Fruit fly (Drosophila melanogaster) whole organism, prepupa: ENCODE data around the gene CG5707.

Source experiments
- Blimp-1 ChIP-seq: fragments of 200-800 bp; sonication (Bioruptor generic); optimal IDR thresholded peaks from 3 replicates; lab custom pipeline; 2017; ENCODE audit warnings: missing biosample characterization, missing genetic modification characterization, mild to moderate bottlenecking, moderate library complexity, missing genetic modification reagents
- CG10631 ChIP-seq: fragments of 200-800 bp; sonication (Bioruptor generic); optimal IDR thresholded peaks from 2 replicates; lab custom pipeline; 2016; ENCODE audit warnings: missing biosample characterization, missing genetic modification characterization
- CG10669 ChIP-seq: fragments of 200-800 bp; sonication (Bioruptor generic); optimal IDR thresholded peaks from 3 replicates; lab custom pipeline; 2018; ENCODE audit warnings: missing biosample characterization, mild to moderate bottlenecking, missing genetic modification characterization, moderate library complexity
- CG11762 ChIP-seq: fragments of 200-800 bp; sonication (Bioruptor generic); optimal IDR thresholded peaks from 3 replicates; lab custom pipeline; 2016; ENCODE audit warnings: missing biosample characterization, missing genetic modification characterization; ENCODE audit not compliant: insufficient read depth
- CG11902 ChIP-seq: fragments of 200-800 bp; sonication (Bioruptor generic); optimal IDR thresholded peaks from 3 replicates; lab custom pipeline; 2016; ENCODE audit warnings: missing biosample characterization, missing genetic modification characterization
- CG15336 ChIP-seq: fragments of 200-800 bp; sonication (Bioruptor generic); IDR thresholded peaks from 2 replicates; pipeline ENCODE4 v1.3.6; 2022; ENCODE audit warnings: missing biosample characterization, missing genetic modification characterization
- CG1621 ChIP-seq: fragments of 200-800 bp; sonication (Bioruptor generic); optimal IDR thresholded peaks from 3 replicates; lab custom pipeline; 2018; ENCODE audit warnings: missing biosample characterization, mild to moderate bottlenecking, missing genetic modification characterization
- CG16779 ChIP-seq: fragments of 200-800 bp; sonication (Bioruptor generic); optimal IDR thresholded peaks from 3 replicates; lab custom pipeline; 2017; ENCODE audit warnings: missing biosample characterization, mild to moderate bottlenecking, missing genetic modification characterization
- CG3032 ChIP-seq: fragments of 200-800 bp; optimal IDR thresholded peaks from 2 replicates; lab custom pipeline; 2019; ENCODE audit warnings: missing biosample characterization, mild to moderate bottlenecking, missing genetic modification characterization, moderate library complexity
- CG32006 ChIP-seq: fragments of 200-800 bp; sonication (Bioruptor generic); optimal IDR thresholded peaks from 3 replicates; lab custom pipeline; 2017; ENCODE audit warnings: missing biosample characterization, mild to moderate bottlenecking, missing genetic modification characterization
- CG34406 ChIP-seq: fragments of 200-800 bp; sonication (Bioruptor generic); optimal IDR thresholded peaks from 3 replicates; lab custom pipeline; 2016; ENCODE audit warnings: missing biosample characterization, missing genetic modification characterization
- CG3919 ChIP-seq: fragments of 200-800 bp; sonication (Bioruptor generic); optimal IDR thresholded peaks from 3 replicates; lab custom pipeline; 2016; ENCODE audit warnings: missing biosample characterization, missing genetic modification characterization
- CG4318 ChIP-seq: fragments of 200-800 bp; sonication (Bioruptor generic); optimal IDR thresholded peaks from 3 replicates; lab custom pipeline; 2017; ENCODE audit warnings: missing biosample characterization, mild to moderate bottlenecking, missing genetic modification characterization
- CG6163 ChIP-seq: fragments of 200-800 bp; sonication (Bioruptor generic); IDR thresholded peaks from 3 replicates; pipeline ENCODE4 v1.3.6; 2022; ENCODE audit warnings: missing biosample characterization, missing genetic modification characterization
- CG6276 ChIP-seq: fragments of 200-800 bp; sonication (Bioruptor generic); optimal IDR thresholded peaks from 2 replicates; lab custom pipeline; 2017; ENCODE audit warnings: missing biosample characterization, mild to moderate bottlenecking, missing genetic modification characterization
- CG6854 ChIP-seq: fragments of 200-800 bp; sonication (Bioruptor generic); optimal IDR thresholded peaks from 2 replicates; lab custom pipeline; 2017; ENCODE audit warnings: missing biosample characterization, mild to moderate bottlenecking, missing genetic modification characterization
- CG7368 ChIP-seq: fragments of 200-800 bp; sonication (Bioruptor generic); optimal IDR thresholded peaks from 3 replicates; lab custom pipeline; 2016; ENCODE audit warnings: missing biosample characterization, missing genetic modification characterization
- CG8119 ChIP-seq: fragments of 200-800 bp; sonication (Bioruptor generic); IDR thresholded peaks from 3 replicates; pipeline ENCODE4 v1.3.6; 2022; ENCODE audit warnings: missing biosample characterization, missing genetic modification characterization
- CG8319 ChIP-seq: fragments of 200-800 bp; sonication (Bioruptor generic); optimal IDR thresholded peaks from 3 replicates; lab custom pipeline; 2016; ENCODE audit warnings: missing biosample characterization, missing genetic modification characterization
- CG8632 ChIP-seq: fragments of 200-800 bp; sonication (Bioruptor generic); optimal IDR thresholded peaks from 3 replicates; lab custom pipeline; 2016; ENCODE audit warnings: missing biosample characterization, missing genetic modification characterization
- Eip78C ChIP-seq: fragments of 200-800 bp; sonication (Bioruptor generic); peaks from one replicate; lab custom pipeline; 2016; ENCODE audit warnings: missing biosample characterization, missing genetic modification characterization
- Eip93F ChIP-seq: fragments of 200-800 bp; sonication (Bioruptor generic); optimal IDR thresholded peaks from 2 replicates; lab custom pipeline; 2016; ENCODE audit warnings: missing biosample characterization, mild to moderate bottlenecking, missing genetic modification characterization
- Ets21C ChIP-seq: fragments of 200-800 bp; sonication (Bioruptor generic); optimal IDR thresholded peaks from 3 replicates; lab custom pipeline; 2016; ENCODE audit warnings: missing biosample characterization, missing genetic modification characterization
- Ets96B ChIP-seq: fragments of 200-800 bp; optimal IDR thresholded peaks from 2 replicates; lab custom pipeline; 2019; ENCODE audit warnings: missing biosample characterization, mild to moderate bottlenecking, missing genetic modification characterization, moderate library complexity
- Gug ChIP-seq: fragments of 200-800 bp; sonication (Bioruptor generic); IDR thresholded peaks from 2 replicates; pipeline ENCODE4 v1.3.6; 2022; ENCODE audit warnings: missing biosample characterization, missing genetic modification characterization
- Hr38 ChIP-seq: sonication (Bioruptor generic); optimal IDR thresholded peaks from 2 replicates; lab custom pipeline; 2016; ENCODE audit warnings: missing biosample characterization, missing genetic modification characterization
- Hr4 ChIP-seq: fragments of 200-800 bp; sonication (Bioruptor generic); optimal IDR thresholded peaks from 3 replicates; lab custom pipeline; 2016; ENCODE audit warnings: missing biosample characterization, missing genetic modification characterization
- Lpt ChIP-seq: fragments of 200-800 bp; sonication (Bioruptor generic); optimal IDR thresholded peaks from 3 replicates; lab custom pipeline; 2016; ENCODE audit warnings: missing biosample characterization, missing genetic modification characterization
- Met ChIP-seq: fragments of 200-800 bp; sonication (Bioruptor generic); optimal IDR thresholded peaks from 3 replicates; lab custom pipeline; 2016; ENCODE audit warnings: missing biosample characterization, missing genetic modification characterization
- OdsH ChIP-seq: fragments of 200-800 bp; sonication (Bioruptor generic); optimal IDR thresholded peaks from 3 replicates; lab custom pipeline; 2016; ENCODE audit warnings: missing biosample characterization, missing genetic modification characterization
- Smox ChIP-seq: fragments of 200-800 bp; sonication (Bioruptor generic); optimal IDR thresholded peaks from 3 replicates; lab custom pipeline; 2016; ENCODE audit warnings: missing biosample characterization, missing genetic modification characterization
- Sox102F ChIP-seq: fragments of 200-800 bp; sonication (Bioruptor generic); optimal IDR thresholded peaks from 2 replicates; lab custom pipeline; 2016; ENCODE audit warnings: missing biosample characterization, mild to moderate bottlenecking, missing genetic modification characterization
- Sox14 ChIP-seq: fragments of 200-800 bp; sonication (Bioruptor generic); optimal IDR thresholded peaks from 3 replicates; lab custom pipeline; 2016; ENCODE audit warnings: missing biosample characterization, missing genetic modification characterization
- Sox15 ChIP-seq: fragments of 200-800 bp; sonication (Bioruptor generic); optimal IDR thresholded peaks from 3 replicates; lab custom pipeline; 2016; ENCODE audit warnings: missing biosample characterization, missing genetic modification characterization
- achi ChIP-seq: fragments of 200-800 bp; sonication (Bioruptor generic); optimal IDR thresholded peaks from 3 replicates; lab custom pipeline; 2016; ENCODE audit warnings: missing biosample characterization, missing genetic modification characterization
- acj6 ChIP-seq: fragments of 200-800 bp; sonication (Bioruptor generic); optimal IDR thresholded peaks from 3 replicates; lab custom pipeline; 2016; ENCODE audit warnings: missing biosample characterization, missing genetic modification characterization
- dac ChIP-seq: fragments of 200-800 bp; sonication (Bioruptor generic); optimal IDR thresholded peaks from 2 replicates; lab custom pipeline; 2017; ENCODE audit warnings: missing biosample characterization, mild to moderate bottlenecking, missing genetic modification characterization
- dsx ChIP-seq: fragments of 200-800 bp; optimal IDR thresholded peaks from 3 replicates; lab custom pipeline; 2019; ENCODE audit warnings: missing biosample characterization, mild to moderate bottlenecking, missing genetic modification characterization, moderate library complexity; ENCODE audit not compliant: poor library complexity, severe bottlenecking
- eg ChIP-seq: fragments of 200-800 bp; sonication (Bioruptor generic); IDR thresholded peaks from 3 replicates; pipeline ENCODE4 v1.3.6; 2022; ENCODE audit warnings: missing biosample characterization, missing genetic modification characterization
- esn ChIP-seq: fragments of 200-800 bp; sonication (Bioruptor generic); optimal IDR thresholded peaks from 2 replicates; lab custom pipeline; 2016; ENCODE audit warnings: missing biosample characterization, mild to moderate bottlenecking, missing genetic modification characterization, moderate library complexity
- fd59A ChIP-seq: fragments of 200-800 bp; sonication (Bioruptor generic); optimal IDR thresholded peaks from 2 replicates; lab custom pipeline; 2017; ENCODE audit warnings: missing biosample characterization, mild to moderate bottlenecking, missing genetic modification characterization, missing genetic modification reagents
- fd85E ChIP-seq: fragments of 200-800 bp; sonication (Bioruptor generic); optimal IDR thresholded peaks from 3 replicates; lab custom pipeline; 2016; ENCODE audit warnings: missing biosample characterization, missing genetic modification characterization
- fkh ChIP-seq: fragments of 200-800 bp; sonication (Bioruptor generic); optimal IDR thresholded peaks from 3 replicates; lab custom pipeline; 2017; ENCODE audit warnings: missing biosample characterization, mild to moderate bottlenecking, missing genetic modification characterization, moderate library complexity
- pdm3 ChIP-seq: fragments of 200-800 bp; sonication (Bioruptor generic); optimal IDR thresholded peaks from 3 replicates; lab custom pipeline; 2016; ENCODE audit warnings: missing biosample characterization, missing genetic modification characterization
- spab ChIP-seq: fragments of 200-800 bp; sonication (Bioruptor generic); optimal IDR thresholded peaks from 2 replicates; lab custom pipeline; 2017; ENCODE audit warnings: missing biosample characterization, mild to moderate bottlenecking, missing genetic modification characterization, missing genetic modification reagents
- ss ChIP-seq, 2 experiments: fragments of 200-800 bp; sonication (Bioruptor generic); optimal IDR thresholded peaks; 2 replicates in 1 of 2; 3 replicates in 1 of 2; lab custom pipeline; 2017 to 2018; ENCODE audit warnings: mild to moderate bottlenecking in 2 of 2, missing biosample characterization in 2 of 2, missing genetic modification characterization in 2 of 2, moderate library complexity in 1 of 2
- vri ChIP-seq: fragments of 200-800 bp; sonication (Bioruptor generic); optimal IDR thresholded peaks from 3 replicates; lab custom pipeline; 2016; ENCODE audit warnings: missing biosample characterization, mild to moderate bottlenecking, missing genetic modification characterization

The CG5707 gene

DNA sequence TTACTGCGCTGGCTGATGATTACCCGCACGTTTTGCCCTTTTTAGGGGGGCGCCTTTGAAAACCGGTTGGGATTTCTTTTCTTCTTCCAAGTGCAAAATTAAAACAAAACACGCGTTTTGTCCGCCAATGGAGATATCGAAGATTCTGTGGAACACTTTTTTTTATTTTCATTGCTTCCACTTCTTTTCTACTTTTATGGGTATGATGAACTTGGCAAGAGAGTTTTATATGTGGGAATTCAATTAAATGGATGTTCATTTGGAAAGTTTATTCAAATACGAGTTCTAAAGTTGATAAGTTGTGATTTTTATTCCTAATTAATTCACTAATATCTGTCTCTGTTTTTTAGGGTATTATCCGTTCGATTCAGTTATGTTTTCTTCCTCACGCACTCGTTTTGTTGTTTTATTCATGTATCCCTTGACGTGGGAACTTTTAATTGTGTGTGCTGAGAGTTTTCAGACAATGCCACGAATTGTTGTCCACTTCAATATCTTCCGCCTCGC, 27.9 kb downstream of the CG5707 start (continued):
- TF ChIP-seq vri (GFP tag; lab: Kevin White, UChicago) (peak; percentile 87), Hr4 (GFP tag; lab: Kevin White, UChicago) (peak; percentile 31), Met (GFP tag; lab: Kevin White, UChicago) (peak; percentile 94), CG34406 (GFP tag; lab: Kevin White, UChicago) (peak; percentile 88), Ets21C (GFP tag; lab: Kevin White, UChicago) (peak; percentile 85), CG8119 (GFP tag; lab: Robert Waterston, UW) (peak; percentile 67), CG11902 (GFP tag; lab: Kevin White, UChicago) (peak; percentile 90), Lpt (GFP tag; lab: Kevin White, UChicago) (peak; percentile 25), pdm3 (GFP tag; lab: Kevin White, UChicago) (peak; percentile 88), CG16779 (peak; percentile 55), Ets96B (peak; percentile 97), CG11762 (peak; percentile 90), Smox (peak; percentile 93), fkh (GFP tag; lab: Kevin White, UChicago) (no peak)

DNA sequence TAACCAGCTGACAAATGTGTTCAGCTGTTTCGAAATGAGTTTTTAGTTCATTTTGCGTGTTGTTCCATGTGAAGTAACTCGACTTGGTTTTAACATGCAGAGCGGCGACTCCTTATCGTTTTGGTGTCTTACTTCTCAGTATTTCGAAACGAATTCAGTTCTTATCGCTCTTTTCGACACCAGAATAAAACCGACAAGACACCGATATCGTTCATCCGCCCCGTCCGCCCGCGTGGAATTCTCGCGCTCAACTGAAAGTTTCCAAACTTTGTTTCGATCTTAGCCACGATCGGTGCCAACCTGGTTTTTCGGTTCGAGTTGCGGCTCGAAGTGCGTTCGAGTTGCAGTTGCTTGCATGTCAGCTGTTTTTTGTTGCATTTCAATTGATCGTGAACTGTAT, 28.4 kb downstream of the CG5707 start, which contains the start of gene CG15822:
TSS of gene CG15822 (minus strand) at position 256 of the 400 bp plus-strand sequence.
- TF ChIP-seq eg (GFP tag; lab: Robert Waterston, UW) (peak; percentile 7; the same call in 1 of the 3 replicates), pdm3 (GFP tag; lab: Kevin White, UChicago) (no peak)

DNA sequence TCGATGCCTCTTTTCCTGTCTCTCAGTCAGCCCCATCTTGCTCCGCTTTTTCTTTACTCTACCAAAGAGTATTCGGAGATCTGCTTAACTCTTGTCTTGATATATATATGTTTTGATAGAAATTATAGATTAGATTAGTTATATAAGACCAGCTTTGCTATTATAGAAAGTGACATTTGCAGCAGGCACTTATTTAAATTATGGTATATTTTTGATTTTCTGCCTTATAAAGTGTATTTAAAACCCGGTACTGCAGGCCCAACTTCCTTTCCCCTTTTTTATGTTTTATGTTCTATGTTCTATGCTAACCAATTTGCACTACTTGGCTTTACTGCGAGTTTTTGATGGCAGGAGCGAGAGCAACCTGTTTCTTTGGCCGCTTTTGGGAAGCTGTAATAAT, 29.4 kb downstream of the CG5707 start:
- TF ChIP-seq Blimp-1 (no peak), fd59A (GFP tag; lab: Kevin White, UChicago) (no peak), CG16779 (peak; percentile 5), CG6854 (GFP tag; lab: Kevin White, UChicago) (no peak), acj6 (GFP tag; lab: Kevin White, UChicago) (no peak), Lpt (GFP tag; lab: Kevin White, UChicago) (no peak), Sox102F (GFP tag; lab: Kevin White, UChicago) (no peak), eg (GFP tag; lab: Robert Waterston, UW) (peak; percentile 60; the same call in 2 of the 3 replicates), CG4318 (GFP tag; lab: Kevin White, UChicago) (peak; percentile 46), Gug (GFP tag; lab: Robert Waterston, UW) (peak; percentile 64), CG6276 (GFP tag; lab: Kevin White, UChicago) (peak; percentile 52), spab (GFP tag; lab: Kevin White, UChicago) (no peak), CG15336 (GFP tag; lab: Robert Waterston, UW) (peak; percentile 77), Eip78C (GFP tag; lab: Kevin White, UChicago) (peak; percentile 60), OdsH (GFP tag; lab: Kevin White, UChicago) (peak; percentile 11), achi (GFP tag; lab: Kevin White, UChicago) (peak; percentile 15), CG10631 (peak; percentile 35), CG3919 (GFP tag; lab: Kevin White, UChicago) (peak; percentile 23), dsx (GFP tag; lab: Kevin White, UChicago) (no peak), CG8319 (no peak), Hr38 (no peak), ss (GFP tag; optimal IDR thresholded peaks at IDR 0.05; lab: Kevin White, UChicago) (peak in 1 of 2 experiments; percentile 34), Smox (no peak), CG1621 (no peak), fd85E (GFP tag; lab: Kevin White, UChicago) (no peak), CG10669 (no peak), Hr4 (GFP tag; lab: Kevin White, UChicago) (peak; percentile 7), Eip93F (GFP tag; lab: Kevin White, UChicago) (no peak), esn (GFP tag; lab: Kevin White, UChicago) (no peak), CG3032 (peak; percentile 44), CG8632 (no peak), CG6163 (peak; percentile 69; the same call in 2 of the 3 replicates), dac (GFP tag; lab: Kevin White, UChicago) (no peak), CG32006 (GFP tag; lab: Kevin White, UChicago) (peak; percentile 67), Sox15 (GFP tag; lab: Kevin White, UChicago) (no peak), Sox14 (GFP tag; lab: Kevin White, UChicago) (no peak), CG7368 (GFP tag; lab: Kevin White, UChicago) (no peak)
